Fruit fly (Drosophila melanogaster) whole organism, prepupa: ENCODE data around the gene Sf3b1.
A peak's percentile ranks its signal among the peaks of the same experiment; 100 is the strongest.

Source experiments
- CG10631 ChIP-seq: fragments of 200-800 bp; sonication (Bioruptor generic); optimal IDR thresholded peaks from 2 replicates; lab custom pipeline; 2016; ENCODE audit warnings: missing biosample characterization, missing genetic modification characterization
- CG11294 ChIP-seq: fragments of 200-800 bp; sonication (Bioruptor generic); IDR thresholded peaks from 2 replicates; pipeline ENCODE4 v1.3.6; 2022; ENCODE audit warnings: missing biosample characterization, missing genetic modification characterization
- CG11762 ChIP-seq: fragments of 200-800 bp; sonication (Bioruptor generic); optimal IDR thresholded peaks from 3 replicates; lab custom pipeline; 2016; ENCODE audit warnings: missing biosample characterization, missing genetic modification characterization; ENCODE audit not compliant: insufficient read depth
- CG11902 ChIP-seq: fragments of 200-800 bp; sonication (Bioruptor generic); optimal IDR thresholded peaks from 3 replicates; lab custom pipeline; 2016; ENCODE audit warnings: missing biosample characterization, missing genetic modification characterization
- CG15336 ChIP-seq: fragments of 200-800 bp; sonication (Bioruptor generic); IDR thresholded peaks from 2 replicates; pipeline ENCODE4 v1.3.6; 2022; ENCODE audit warnings: missing biosample characterization, missing genetic modification characterization
- CG16779 ChIP-seq: fragments of 200-800 bp; sonication (Bioruptor generic); optimal IDR thresholded peaks from 3 replicates; lab custom pipeline; 2017; ENCODE audit warnings: missing biosample characterization, mild to moderate bottlenecking, missing genetic modification characterization
- CG31627 ChIP-seq: fragments of 200-800 bp; sonication (Bioruptor generic); optimal IDR thresholded peaks from 3 replicates; lab custom pipeline; 2016; ENCODE audit warnings: missing biosample characterization, missing genetic modification characterization
- CG3919 ChIP-seq: fragments of 200-800 bp; sonication (Bioruptor generic); optimal IDR thresholded peaks from 3 replicates; lab custom pipeline; 2016; ENCODE audit warnings: missing biosample characterization, missing genetic modification characterization
- CG4318 ChIP-seq: fragments of 200-800 bp; sonication (Bioruptor generic); optimal IDR thresholded peaks from 3 replicates; lab custom pipeline; 2017; ENCODE audit warnings: missing biosample characterization, mild to moderate bottlenecking, missing genetic modification characterization
- CG6792 ChIP-seq: fragments of 200-800 bp; sonication (Bioruptor generic); optimal IDR thresholded peaks from 3 replicates; lab custom pipeline; 2016; ENCODE audit warnings: missing biosample characterization, missing genetic modification characterization
- CG7368 ChIP-seq: fragments of 200-800 bp; sonication (Bioruptor generic); optimal IDR thresholded peaks from 3 replicates; lab custom pipeline; 2016; ENCODE audit warnings: missing biosample characterization, missing genetic modification characterization
- CG8632 ChIP-seq: fragments of 200-800 bp; sonication (Bioruptor generic); optimal IDR thresholded peaks from 3 replicates; lab custom pipeline; 2016; ENCODE audit warnings: missing biosample characterization, missing genetic modification characterization
- Eip75B ChIP-seq: fragments of 200-800 bp; sonication (Bioruptor generic); optimal IDR thresholded peaks from 3 replicates; lab custom pipeline; 2016; ENCODE audit warnings: missing biosample characterization, missing genetic modification characterization
- Eip78C ChIP-seq: fragments of 200-800 bp; sonication (Bioruptor generic); peaks from one replicate; lab custom pipeline; 2016; ENCODE audit warnings: missing biosample characterization, missing genetic modification characterization
- Ets21C ChIP-seq: fragments of 200-800 bp; sonication (Bioruptor generic); optimal IDR thresholded peaks from 3 replicates; lab custom pipeline; 2016; ENCODE audit warnings: missing biosample characterization, missing genetic modification characterization
- Ets96B ChIP-seq: fragments of 200-800 bp; optimal IDR thresholded peaks from 2 replicates; lab custom pipeline; 2019; ENCODE audit warnings: missing biosample characterization, mild to moderate bottlenecking, missing genetic modification characterization, moderate library complexity
- Hr38 ChIP-seq: sonication (Bioruptor generic); optimal IDR thresholded peaks from 2 replicates; lab custom pipeline; 2016; ENCODE audit warnings: missing biosample characterization, missing genetic modification characterization
- Hr39 ChIP-seq: fragments of 200-800 bp; sonication (Bioruptor generic); optimal IDR thresholded peaks from 2 replicates; lab custom pipeline; 2016; ENCODE audit warnings: missing biosample characterization, missing genetic modification characterization
- Hr4 ChIP-seq: fragments of 200-800 bp; sonication (Bioruptor generic); optimal IDR thresholded peaks from 3 replicates; lab custom pipeline; 2016; ENCODE audit warnings: missing biosample characterization, missing genetic modification characterization
- Lpt ChIP-seq: fragments of 200-800 bp; sonication (Bioruptor generic); optimal IDR thresholded peaks from 3 replicates; lab custom pipeline; 2016; ENCODE audit warnings: missing biosample characterization, missing genetic modification characterization
- Met ChIP-seq: fragments of 200-800 bp; sonication (Bioruptor generic); optimal IDR thresholded peaks from 3 replicates; lab custom pipeline; 2016; ENCODE audit warnings: missing biosample characterization, missing genetic modification characterization
- OdsH ChIP-seq: fragments of 200-800 bp; sonication (Bioruptor generic); optimal IDR thresholded peaks from 3 replicates; lab custom pipeline; 2016; ENCODE audit warnings: missing biosample characterization, missing genetic modification characterization
- Smox ChIP-seq: fragments of 200-800 bp; sonication (Bioruptor generic); optimal IDR thresholded peaks from 3 replicates; lab custom pipeline; 2016; ENCODE audit warnings: missing biosample characterization, missing genetic modification characterization
- Sox14 ChIP-seq: fragments of 200-800 bp; sonication (Bioruptor generic); optimal IDR thresholded peaks from 3 replicates; lab custom pipeline; 2016; ENCODE audit warnings: missing biosample characterization, missing genetic modification characterization
- Sox15 ChIP-seq: fragments of 200-800 bp; sonication (Bioruptor generic); optimal IDR thresholded peaks from 3 replicates; lab custom pipeline; 2016; ENCODE audit warnings: missing biosample characterization, missing genetic modification characterization
- achi ChIP-seq: fragments of 200-800 bp; sonication (Bioruptor generic); optimal IDR thresholded peaks from 3 replicates; lab custom pipeline; 2016; ENCODE audit warnings: missing biosample characterization, missing genetic modification characterization
- acj6 ChIP-seq: fragments of 200-800 bp; sonication (Bioruptor generic); optimal IDR thresholded peaks from 3 replicates; lab custom pipeline; 2016; ENCODE audit warnings: missing biosample characterization, missing genetic modification characterization
- cyc ChIP-seq: fragments of 200-800 bp; sonication (Bioruptor generic); optimal IDR thresholded peaks from 3 replicates; lab custom pipeline; 2016; ENCODE audit warnings: missing biosample characterization, missing genetic modification characterization
- dac ChIP-seq: fragments of 200-800 bp; sonication (Bioruptor generic); optimal IDR thresholded peaks from 2 replicates; lab custom pipeline; 2017; ENCODE audit warnings: missing biosample characterization, mild to moderate bottlenecking, missing genetic modification characterization
- dsx ChIP-seq: fragments of 200-800 bp; optimal IDR thresholded peaks from 3 replicates; lab custom pipeline; 2019; ENCODE audit warnings: missing biosample characterization, mild to moderate bottlenecking, missing genetic modification characterization, moderate library complexity; ENCODE audit not compliant: poor library complexity, severe bottlenecking
- esn ChIP-seq: fragments of 200-800 bp; sonication (Bioruptor generic); optimal IDR thresholded peaks from 2 replicates; lab custom pipeline; 2016; ENCODE audit warnings: missing biosample characterization, mild to moderate bottlenecking, missing genetic modification characterization, moderate library complexity
- fkh ChIP-seq: fragments of 200-800 bp; sonication (Bioruptor generic); optimal IDR thresholded peaks from 3 replicates; lab custom pipeline; 2017; ENCODE audit warnings: missing biosample characterization, mild to moderate bottlenecking, missing genetic modification characterization, moderate library complexity
- lz ChIP-seq: fragments of 200-800 bp; sonication (Bioruptor generic); optimal IDR thresholded peaks from 3 replicates; lab custom pipeline; 2016; ENCODE audit warnings: missing biosample characterization, missing genetic modification characterization
- net ChIP-seq: fragments of 200-800 bp; sonication (Bioruptor generic); optimal IDR thresholded peaks from 3 replicates; lab custom pipeline; 2016; ENCODE audit warnings: missing biosample characterization, missing genetic modification characterization
- pdm3 ChIP-seq: fragments of 200-800 bp; sonication (Bioruptor generic); optimal IDR thresholded peaks from 3 replicates; lab custom pipeline; 2016; ENCODE audit warnings: missing biosample characterization, missing genetic modification characterization
- ss ChIP-seq, 2 experiments: fragments of 200-800 bp; sonication (Bioruptor generic); optimal IDR thresholded peaks; 2 replicates in 1 of 2; 3 replicates in 1 of 2; lab custom pipeline; 2017 to 2018; ENCODE audit warnings: mild to moderate bottlenecking in 2 of 2, missing biosample characterization in 2 of 2, missing genetic modification characterization in 2 of 2, moderate library complexity in 1 of 2
- svp ChIP-seq: fragments of 200-800 bp; sonication (Bioruptor generic); peaks from one replicate; lab custom pipeline; 2016; ENCODE audit warnings: missing biosample characterization, missing genetic modification characterization
- topi ChIP-seq: fragments of 200-800 bp; sonication (Bioruptor generic); optimal IDR thresholded peaks from 3 replicates; lab custom pipeline; 2016; ENCODE audit warnings: missing biosample characterization, missing genetic modification characterization

Sf3b1 gene

DNA sequence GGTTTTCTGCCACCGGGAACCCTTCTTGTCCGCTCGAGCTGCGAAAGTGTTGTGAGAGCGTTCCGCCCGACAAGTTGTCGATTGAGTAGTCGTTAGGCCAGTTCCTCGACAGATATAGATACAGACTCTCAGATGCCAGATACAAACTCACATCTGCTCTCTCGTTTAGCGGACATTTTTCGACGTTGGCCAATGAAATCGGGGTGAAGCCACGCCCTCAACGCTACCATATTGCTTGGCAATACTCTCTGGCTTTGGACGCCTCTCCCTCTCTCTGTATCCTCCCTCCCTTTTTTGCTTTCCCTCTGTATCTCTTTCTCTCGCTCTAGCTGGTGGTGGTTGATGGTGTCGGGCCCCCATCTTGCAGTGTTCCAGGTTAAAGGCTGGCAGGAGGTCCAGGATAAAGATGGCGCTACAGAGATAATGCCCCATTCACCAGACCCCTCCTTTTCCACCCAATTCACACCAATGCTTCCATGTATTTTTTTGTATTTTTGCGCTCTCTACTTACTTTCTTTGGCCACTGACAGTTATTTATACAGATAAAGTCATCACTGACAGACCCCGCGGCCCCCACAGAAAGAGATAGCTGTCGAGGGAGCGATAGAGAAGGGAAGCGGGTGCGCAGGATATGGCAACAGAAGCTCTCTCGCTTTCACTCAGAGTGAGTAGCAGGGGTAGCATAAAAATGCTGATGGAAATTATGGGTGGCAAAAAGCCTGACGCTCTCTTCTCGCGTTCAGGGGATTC lies 26.7 kb downstream of the Sf3b1 start, which contains the start of gene Gsc:
TSS of gene Gsc (minus strand) at position 51 of the 750 bp plus-strand sequence.
- TF ChIP-seq dsx (GFP tag; lab: Kevin White, UChicago): no peak
- TF ChIP-seq fkh (GFP tag; lab: Kevin White, UChicago): peak; percentile 15
- TF ChIP-seq CG11902 (GFP tag; lab: Kevin White, UChicago): no peak
- TF ChIP-seq CG7368 (GFP tag; lab: Kevin White, UChicago): peak; percentile 30

dm6 chr2L:597771-598170 lies 29.6 kb downstream of the Sf3b1 start:
- TF ChIP-seq CG11762 (GFP tag; lab: Kevin White, UChicago): no peak
- no peak for TF ChIP-seq Eip78C (GFP tag; lab: Kevin White, UChicago)
- TF ChIP-seq acj6 (GFP tag; lab: Kevin White, UChicago): no peak
- no peak for TF ChIP-seq Sox15 (GFP tag; lab: Kevin White, UChicago)
- TF ChIP-seq CG11902 (GFP tag; lab: Kevin White, UChicago): no peak
- no peak for TF ChIP-seq Ets21C

DNA sequence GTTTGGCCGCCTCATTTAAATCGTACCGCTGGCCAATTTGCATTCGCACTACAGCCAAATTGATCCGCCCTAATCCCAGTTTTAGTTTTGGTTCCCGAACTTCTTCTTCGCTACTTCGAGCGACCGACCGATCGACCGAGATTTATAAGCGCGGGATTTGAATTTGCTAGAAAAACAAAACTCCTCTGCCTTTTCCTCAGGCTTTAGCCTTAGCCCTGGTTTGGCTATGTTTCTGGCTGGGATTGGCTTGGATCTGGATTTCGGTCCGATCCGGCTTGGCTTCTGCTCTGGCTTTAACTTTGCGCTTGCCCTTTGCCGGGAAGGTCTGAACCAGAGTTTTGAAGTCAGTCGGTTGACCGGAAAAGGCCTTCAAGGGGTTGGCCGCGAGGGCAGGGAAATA lies 33.7 kb downstream of the Sf3b1 start:
- TF ChIP-seq esn (GFP tag; lab: Kevin White, UChicago) (no peak), CG6792 (no peak), CG8632 (GFP tag; lab: Kevin White, UChicago) (no peak), CG16779 (tag; lab: Kevin White, UChicago) (no peak), Ets96B (tag; lab: Kevin White, UChicago) (no peak), achi (GFP tag; lab: Kevin White, UChicago) (no peak), Hr39 (GFP tag; lab: Kevin White, UChicago) (no peak), ss (GFP tag; optimal IDR thresholded peaks at IDR 0.05; lab: Kevin White, UChicago) (no peak), lz (GFP tag; lab: Kevin White, UChicago) (no peak), CG4318 (no peak), CG11294 (GFP tag; lab: Robert Waterston, UW) (no peak), Smox (GFP tag; lab: Kevin White, UChicago) (no peak), OdsH (GFP tag; lab: Kevin White, UChicago) (no peak)
- TF ChIP-seq, all 60 proteins: peak for 0

dm6 chr2L:602439-602879 lies 34.3 kb downstream of the Sf3b1 start, which contains the start of gene CG13689:
Gene CG13689, plus strand, starts transcription at chr2L:602813.
- TF ChIP-seq Lpt (GFP tag; lab: Kevin White, UChicago): no peak
- peak; percentile 28 for TF ChIP-seq topi (GFP tag; lab: Kevin White, UChicago)
- peak; percentile 31 for TF ChIP-seq acj6 (GFP tag; lab: Kevin White, UChicago)
- peak; percentile 82 for TF ChIP-seq Eip78C (GFP tag; lab: Kevin White, UChicago)
- peak; percentile 53 for TF ChIP-seq Met (GFP tag; lab: Kevin White, UChicago)
- peak; percentile 11 for TF ChIP-seq Eip75B
- TF ChIP-seq Sox14 (GFP tag; lab: Kevin White, UChicago): peak; percentile 46
- peak; percentile 51 for TF ChIP-seq Hr39 (GFP tag; lab: Kevin White, UChicago)
- TF ChIP-seq cyc (GFP tag; lab: Kevin White, UChicago): peak; percentile 45
- no peak for TF ChIP-seq Hr38
- peak; percentile 56 for TF ChIP-seq pdm3
- peak; percentile 10 for TF ChIP-seq CG6792
- no peak for TF ChIP-seq CG11902 (GFP tag; lab: Kevin White, UChicago)
- TF ChIP-seq CG3919: peak; percentile 27
- peak; percentile 44 for TF ChIP-seq lz (GFP tag; lab: Kevin White, UChicago)
- no peak for TF ChIP-seq dac (GFP tag; lab: Kevin White, UChicago)
- TF ChIP-seq esn (GFP tag; lab: Kevin White, UChicago): peak; percentile 60
- peak; percentile 61 for TF ChIP-seq svp (GFP tag; lab: Kevin White, UChicago)
- TF ChIP-seq fkh (GFP tag; lab: Kevin White, UChicago): peak; percentile 90
- no peak for TF ChIP-seq CG16779 (tag; lab: Kevin White, UChicago)
- TF ChIP-seq CG15336 (GFP tag; lab: Robert Waterston, UW): no peak
- peak; percentile 58 for TF ChIP-seq Hr4
- peak; percentile 46 for TF ChIP-seq CG10631 (GFP tag; lab: Kevin White, UChicago)
- TF ChIP-seq OdsH (GFP tag; lab: Kevin White, UChicago): peak; percentile 34
- TF ChIP-seq Smox (GFP tag; lab: Kevin White, UChicago): peak; percentile 17
- TF ChIP-seq CG31627: peak; percentile 56
- peak; percentile 1 for TF ChIP-seq net (GFP tag; lab: Kevin White, UChicago)
- TF ChIP-seq, all 60 proteins: peak for 21
